Worm (Caenorhabditis elegans): Measurements from ENCODE around the gene clec-176.

ce11 chrIV:4963834-4964233 lies 20.0 kb upstream of the clec-176 start, which contains the start of gene txt-3:
- no peak for TF ChIP-seq elt-1 (tag; optimal IDR thresholded peaks at IDR 0.05; ENCODE audit: borderline replicate concordance, insufficient read depth)
- TF ChIP-seq mep-1 (tag; optimal IDR thresholded peaks at IDR 0.05): no peak
- TF ChIP-seq unc-62 (GFP tag; optimal IDR thresholded peaks at IDR 0.05): no peak
- TF ChIP-seq blmp-1 (tag; optimal IDR thresholded peaks at IDR 0.05): no peak
- TF ChIP-seq unc-120 (tag; optimal IDR thresholded peaks at IDR 0.05; ENCODE audit: poor library complexity, severe bottlenecking): no peak
- TF ChIP-seq zip-8 (tag; optimal IDR thresholded peaks at IDR 0.05): no peak
- no peak for TF ChIP-seq nhr-237 (tag; optimal IDR thresholded peaks at IDR 0.05)
- no peak for TF ChIP-seq ceh-83 (GFP tag; optimal IDR thresholded peaks at IDR 0.05)
- TF ChIP-seq lsy-2 (tag; optimal IDR thresholded peaks at IDR 0.05): no peak
- TF ChIP-seq M03D4.4 (tag; optimal IDR thresholded peaks at IDR 0.05): no peak
- no peak for TF ChIP-seq nhr-2 (tag; optimal IDR thresholded peaks at IDR 0.05)
